Worm (Caenorhabditis elegans) whole organism, L4 larva: Measurements from ENCODE around the gene gcy-32.
A peak's percentile ranks its signal among the peaks of the same experiment; 100 is the strongest.

ENCODE experiments used
- F26F4.8 ChIP-seq: fragments of 200-800 bp; sonication (Bioruptor generic); conservative IDR thresholded peaks from 2 replicates; pipeline ENCODE4 v1.3.6; 2022; ENCODE audit warnings: missing genetic modification characterization, missing compliant biosample characterization
- F49E8.2 ChIP-seq: sonication (generic microtip); optimal IDR thresholded peaks from 2 replicates; lab custom pipeline; 2016; ENCODE audit warnings: missing compliant biosample characterization, mild to moderate bottlenecking, missing genetic modification characterization, borderline replicate concordance
- R02D3.7 ChIP-seq: fragments of 150-350 bp; sonication (generic microtip); optimal IDR thresholded peaks from 3 replicates; lab custom pipeline; 2014; ENCODE audit warnings: missing biosample characterization, missing genetic modification characterization
- Y105C5A.15 ChIP-seq: fragments of 200-800 bp; sonication (Bioruptor generic); IDR thresholded peaks from 2 replicates; pipeline ENCODE4 v1.3.6; 2022; ENCODE audit warnings: missing genetic modification characterization, missing compliant biosample characterization
- aha-1 ChIP-seq: fragments of 150-350 bp; peaks from one replicate; lab custom pipeline; 2014; ENCODE audit warnings: missing biosample characterization, missing genetic modification characterization
- arid-1 ChIP-seq: fragments of 200-800 bp; sonication (Bioruptor generic); conservative IDR thresholded peaks from 2 replicates; pipeline ENCODE4 v1.3.6; 2022; ENCODE audit warnings: missing genetic modification reagents, missing genetic modification characterization, missing compliant biosample characterization
- ceh-20 ChIP-seq: fragments of 200-800 bp; sonication (Bioruptor generic); IDR thresholded peaks from 2 replicates; pipeline ENCODE4 v1.3.6; 2022; ENCODE audit warnings: missing genetic modification reagents, missing genetic modification characterization, missing compliant biosample characterization
- ceh-32 ChIP-seq: sonication (generic microtip); optimal IDR thresholded peaks from 2 replicates; lab custom pipeline; 2016; ENCODE audit warnings: mild to moderate bottlenecking, missing genetic modification characterization, missing compliant biosample characterization; ENCODE audit not compliant: poor library complexity
- ceh-44 ChIP-seq: fragments of 200-800 bp; sonication (Bioruptor generic); IDR thresholded peaks from 2 replicates; pipeline ENCODE4 v1.3.6; 2022; ENCODE audit warnings: missing genetic modification reagents, missing genetic modification characterization, missing compliant biosample characterization
- ceh-82 ChIP-seq: sonication (generic microtip); optimal IDR thresholded peaks from 2 replicates; lab custom pipeline; 2017; ENCODE audit warnings: missing biosample characterization, missing genetic modification characterization
- ces-1 ChIP-seq: fragments of 150-350 bp; sonication (generic microtip); optimal IDR thresholded peaks from 4 replicates; lab custom pipeline; 2014; ENCODE audit warnings: missing biosample characterization, missing genetic modification reagents, missing genetic modification characterization
- cey-2 ChIP-seq: sonication (generic microtip); optimal IDR thresholded peaks from 3 replicates; lab custom pipeline; 2017; ENCODE audit warnings: missing genetic modification characterization, mild to moderate bottlenecking, missing compliant biosample characterization, antibody characterized with exemption, borderline replicate concordance; ENCODE audit not compliant: insufficient read depth
- ctbp-1 ChIP-seq: fragments of 200-800 bp; sonication (Bioruptor generic); IDR thresholded peaks from 2 replicates; pipeline ENCODE4 v1.3.6; 2022; ENCODE audit warnings: missing genetic modification reagents, missing genetic modification characterization, missing compliant biosample characterization
- daf-8 ChIP-seq: fragments of 200-800 bp; sonication (Bioruptor generic); IDR thresholded peaks from 2 replicates; pipeline ENCODE4 v1.3.6; 2022; ENCODE audit warnings: missing genetic modification characterization, missing compliant biosample characterization
- dmd-8 ChIP-seq: fragments of 200-800 bp; sonication (Bioruptor generic); IDR thresholded peaks from 2 replicates; pipeline ENCODE4 v1.3.6; 2022; ENCODE audit warnings: missing genetic modification characterization, missing compliant biosample characterization
- dpl-1 ChIP-seq: fragments of 150-350 bp; optimal IDR thresholded peaks from 2 replicates; lab custom pipeline; 2014; ENCODE audit warnings: missing biosample characterization, missing genetic modification reagents, missing genetic modification characterization
- fkh-10 ChIP-seq: fragments of 150-350 bp; optimal IDR thresholded peaks from 2 replicates; lab custom pipeline; 2014; ENCODE audit warnings: missing biosample characterization, missing genetic modification reagents, missing genetic modification characterization
- fos-1 ChIP-seq: fragments of 150-350 bp; optimal IDR thresholded peaks from 2 replicates; lab custom pipeline; 2014; ENCODE audit warnings: missing biosample characterization, missing genetic modification characterization
- hif-1 ChIP-seq, 2 experiments: sonication (generic microtip); optimal IDR thresholded peaks; 2 replicates each; lab custom pipeline; 2016 to 2017; ENCODE audit warnings: missing compliant biosample characterization in 2 of 2, missing genetic modification characterization in 2 of 2, missing genetic modification reagents in 2 of 2, missing genotype in 2 of 2, mild to moderate bottlenecking in 1 of 2
- hmg-1.1 ChIP-seq: fragments of 200-800 bp; sonication (Bioruptor generic); IDR thresholded peaks from 2 replicates; pipeline ENCODE4 v1.3.6; 2022; ENCODE audit warnings: missing genetic modification reagents, missing genetic modification characterization, missing compliant biosample characterization
- lin-29 ChIP-seq: fragments of 200-800 bp; sonication (Bioruptor generic); IDR thresholded peaks from 2 replicates; pipeline ENCODE4 v1.3.6; 2022; ENCODE audit warnings: missing genetic modification reagents, missing genetic modification characterization, missing compliant biosample characterization
- madf-9 ChIP-seq: fragments of 200-800 bp; sonication (Bioruptor generic); conservative IDR thresholded peaks from 2 replicates; pipeline ENCODE4 v1.3.6; 2022; ENCODE audit warnings: missing genetic modification reagents, missing genetic modification characterization, missing compliant biosample characterization
- nhr-10 ChIP-seq: fragments of 150-350 bp; optimal IDR thresholded peaks from 2 replicates; lab custom pipeline; 2014; ENCODE audit warnings: missing biosample characterization, missing genetic modification characterization
- nhr-111 ChIP-seq: fragments of 200-800 bp; sonication (Bioruptor generic); optimal IDR thresholded peaks from 2 replicates; lab custom pipeline; 2018; ENCODE audit warnings: mild to moderate bottlenecking, missing genetic modification characterization, missing compliant biosample characterization
- nhr-237 ChIP-seq: sonication (generic microtip); optimal IDR thresholded peaks from 2 replicates; lab custom pipeline; 2017; ENCODE audit warnings: missing biosample characterization, missing genetic modification characterization
- nhr-42 ChIP-seq: fragments of 200-800 bp; sonication (Bioruptor generic); IDR thresholded peaks from 2 replicates; pipeline ENCODE4 v1.3.6; 2022; ENCODE audit warnings: missing genetic modification characterization, missing compliant biosample characterization
- php-3 ChIP-seq: fragments of 200-800 bp; sonication (Bioruptor generic); IDR thresholded peaks from 2 replicates; pipeline ENCODE4 v1.3.6; 2022; ENCODE audit warnings: missing genetic modification reagents, missing genetic modification characterization, missing compliant biosample characterization
- pqm-1 ChIP-seq: sonication (generic microtip); optimal IDR thresholded peaks from 2 replicates; lab custom pipeline; 2017; ENCODE audit warnings: missing biosample characterization, missing genetic modification characterization
- skn-1 ChIP-seq: fragments of 150-350 bp; optimal IDR thresholded peaks from 2 replicates; lab custom pipeline; 2014; ENCODE audit warnings: missing biosample characterization, missing genetic modification characterization
- unc-39 ChIP-seq: sonication (generic microtip); optimal IDR thresholded peaks from 2 replicates; lab custom pipeline; 2017; ENCODE audit warnings: missing biosample characterization, missing genetic modification characterization
- unc-62 ChIP-seq, 3 experiments: fragments of 150-350 bp in 1 of 3; sonication (generic microtip); optimal IDR thresholded peaks in 2 of 3; peaks in 1 of 3; 1 replicate in 1 of 3; 2 replicates in 2 of 3; lab custom pipeline; 2014 to 2017; ENCODE audit warnings: missing biosample characterization in 3 of 3, missing genetic modification characterization in 3 of 3, missing genetic modification reagents in 3 of 3, missing genotype in 1 of 3
- zfp-3 ChIP-seq: fragments of 200-800 bp; sonication (Bioruptor generic); conservative IDR thresholded peaks from 2 replicates; pipeline ENCODE4 v1.3.6; 2022; ENCODE audit warnings: missing genetic modification reagents, missing genetic modification characterization, missing compliant biosample characterization
- ztf-7 ChIP-seq: fragments of 150-350 bp; optimal IDR thresholded peaks from 2 replicates; lab custom pipeline; 2014; ENCODE audit warnings: missing biosample characterization, missing genetic modification characterization

gcy-32 gene

DNA sequence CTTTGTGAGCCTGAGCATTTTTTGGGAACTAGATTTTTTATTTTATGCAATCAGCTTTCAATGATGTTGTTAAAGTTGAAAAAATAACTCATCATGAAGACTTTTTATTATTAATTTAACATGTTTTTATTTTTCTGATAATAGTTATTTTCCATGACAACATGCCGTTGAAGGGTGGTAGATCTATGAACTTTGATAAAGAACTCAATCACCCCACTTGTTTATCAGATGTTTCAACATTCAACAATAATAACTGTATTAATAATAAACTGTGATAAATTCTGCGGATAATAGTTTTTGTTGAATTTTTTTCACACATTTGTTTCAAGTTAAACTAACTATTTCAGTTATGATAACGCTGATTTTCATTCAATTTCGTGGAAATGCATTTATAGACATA lies 23.8 kb downstream of the gcy-32 start (continued):
- TF ChIP-seq R02D3.7 (tag; lab: Kevin White, UChicago) = no peak
- TF ChIP-seq cey-2 (tag; lab: Kevin White, UChicago) = no peak
- TF ChIP-seq lin-29 (GFP tag; lab: Robert Waterston, UW) = no peak
- peak; percentile 55; the same call in 1 of the 2 replicates for TF ChIP-seq php-3 (GFP tag; lab: Robert Waterston, UW)
- TF ChIP-seq daf-8 = no peak

ce11 chrV:13890473-13890872 lies 24.8 kb downstream of the gcy-32 start, which contains the start of gene lbp-8:
Gene lbp-8 (plus strand): TSS chrV:13890773.
- TF ChIP-seq pqm-1 (tag; lab: Kevin White, UChicago) (no peak), hmg-1.1 (GFP tag; lab: Robert Waterston, UW) (no peak), php-3 (GFP tag; lab: Robert Waterston, UW) (no peak), dpl-1 (no peak), ctbp-1 (no peak), F49E8.2 (tag; lab: Kevin White, UChicago) (no peak)

- TF ChIP-seq ces-1 = no peak
- no peak for TF ChIP-seq fkh-10 (GFP tag; lab: Kevin White, UChicago)
- no peak for TF ChIP-seq fos-1
- no peak for TF ChIP-seq nhr-42 (GFP tag; lab: Robert Waterston, UW)
- no peak for TF ChIP-seq skn-1
- TF ChIP-seq F26F4.8 (GFP tag; lab: Robert Waterston, UW) = no peak
- TF ChIP-seq nhr-111 = no peak
- TF ChIP-seq ceh-20 (GFP tag; lab: Robert Waterston, UW) = no peak
- no peak for TF ChIP-seq nhr-10 (tag; lab: Kevin White, UChicago)
- no peak for TF ChIP-seq dpl-1
- TF ChIP-seq unc-39 (tag; lab: Kevin White, UChicago) = no peak
- TF ChIP-seq ceh-82 (tag; lab: Kevin White, UChicago) = no peak
- no peak for TF ChIP-seq ceh-44 (GFP tag; lab: Robert Waterston, UW)
- TF ChIP-seq nhr-237 (tag; lab: Kevin White, UChicago) = no peak
- TF ChIP-seq ztf-7 (tag; lab: Kevin White, UChicago) = no peak
These were observed 25.8 kb downstream of the gcy-32 start, which contains the start of gene spp-12 for ce11 chrV:13889516-13889915. Gene spp-12 (plus strand): TSS chrV:13889816.

- TF ChIP-seq aha-1 (tag; lab: Kevin White, UChicago) = peak; percentile 16
- no peak for TF ChIP-seq arid-1 (GFP tag; lab: Robert Waterston, UW)
These were observed 27.9 kb downstream of the gcy-32 start, which contains the start of gene srsx-19 for ce11 chrV:13887358-13887757. Gene srsx-19 (plus strand): TSS chrV:13887658.

DNA sequence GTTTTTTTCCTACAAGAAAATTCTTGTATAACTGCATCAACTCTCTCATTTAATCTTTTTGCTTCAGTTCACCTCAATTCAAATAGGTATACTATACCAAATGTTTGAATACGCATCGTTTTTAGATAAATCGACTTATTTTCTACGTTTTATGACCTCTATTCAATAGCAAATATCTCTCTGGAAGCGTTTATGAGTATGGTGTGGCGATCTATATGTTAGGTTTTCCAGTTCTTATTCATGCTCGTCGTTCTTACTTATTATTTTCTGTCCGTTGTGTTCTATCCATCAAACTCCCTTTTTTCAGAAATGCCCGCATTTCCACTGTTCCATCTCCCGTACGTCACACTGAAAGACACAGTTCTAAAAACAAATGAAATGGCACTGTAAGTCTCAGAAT lies 34.7 kb downstream of the gcy-32 start, which contains the start of gene T22G5.3:
Gene T22G5.3, plus strand, starts transcription at position 301 of the 400 bp plus-strand sequence.
- TF ChIP-seq zfp-3 (GFP tag; lab: Robert Waterston, UW) = no peak
- no peak for TF ChIP-seq dmd-8
- TF ChIP-seq hif-1 (tag; optimal IDR thresholded peaks at IDR 0.05; lab: Kevin White, UChicago) = no peak
- no peak for TF ChIP-seq unc-62 (GFP tag; optimal IDR thresholded peaks at IDR 0.05 in 1 of 2; lab: Kevin White, UChicago)
- TF ChIP-seq unc-62 (tag; optimal IDR thresholded peaks at IDR 0.05; lab: Kevin White, UChicago) = no peak
- no peak for TF ChIP-seq ceh-32 (tag; lab: Kevin White, UChicago)
- no peak for TF ChIP-seq Y105C5A.15 (GFP tag; lab: Robert Waterston, UW)
- TF ChIP-seq madf-9 = no peak
- no peak for TF ChIP-seq skn-1
- TF ChIP-seq hmg-1.1 (GFP tag; lab: Robert Waterston, UW) = no peak
- TF ChIP-seq, all 104 proteins: peak for 0
